Worm (Caenorhabditis elegans) whole organism, L2 larva: ENCODE data around the gene ocr-1.
A peak's percentile ranks its signal among the peaks of the same experiment; 100 is the strongest.

Experiments
- C34F6.9 ChIP-seq: fragments of 150-350 bp; optimal IDR thresholded peaks from 2 replicates; lab custom pipeline; 2014; ENCODE audit warnings: missing biosample characterization, missing genetic modification characterization
- F13H6.1 ChIP-seq: sonication (generic microtip); optimal IDR thresholded peaks from 2 replicates; lab custom pipeline; 2016; ENCODE audit warnings: missing genetic modification characterization, missing compliant biosample characterization
- ZK546.5 ChIP-seq: sonication (generic microtip); optimal IDR thresholded peaks from 2 replicates; lab custom pipeline; 2017; ENCODE audit warnings: missing biosample characterization, missing genetic modification characterization
- ama-1 ChIP-seq: fragments of 150-350 bp; optimal IDR thresholded peaks from 2 replicates; lab custom pipeline; 2018; ENCODE audit warnings: inconsistent platforms
- blmp-1 ChIP-seq: sonication (generic microtip); optimal IDR thresholded peaks from 2 replicates; lab custom pipeline; 2017; ENCODE audit warnings: missing genetic modification characterization, mild to moderate bottlenecking, missing compliant biosample characterization, antibody characterized with exemption, moderate library complexity; ENCODE audit not compliant: insufficient read depth
- ceh-16 ChIP-seq: fragments of 150-350 bp; optimal IDR thresholded peaks from 2 replicates; lab custom pipeline; 2014; ENCODE audit warnings: missing biosample characterization, missing genetic modification characterization
- crh-2 ChIP-seq: sonication (generic microtip); optimal IDR thresholded peaks from 2 replicates; lab custom pipeline; 2017; ENCODE audit warnings: missing biosample characterization, missing genetic modification characterization
- dmd-4 ChIP-seq: sonication (generic microtip); optimal IDR thresholded peaks from 2 replicates; lab custom pipeline; 2017; ENCODE audit warnings: missing biosample characterization, missing genetic modification characterization
- elt-1 ChIP-seq: fragments of 150-350 bp; optimal IDR thresholded peaks from 2 replicates; lab custom pipeline; 2014; ENCODE audit warnings: missing biosample characterization, missing genetic modification characterization
- elt-3 ChIP-seq: sonication (generic microtip); optimal IDR thresholded peaks from 2 replicates; lab custom pipeline; 2017; ENCODE audit warnings: missing biosample characterization, missing genetic modification characterization
- fos-1 ChIP-seq: fragments of 150-350 bp; optimal IDR thresholded peaks from 2 replicates; lab custom pipeline; 2014; ENCODE audit warnings: missing biosample characterization, missing genetic modification characterization
- gmeb-1 ChIP-seq: fragments of 150-350 bp; optimal IDR thresholded peaks from 2 replicates; lab custom pipeline; 2014; ENCODE audit warnings: missing biosample characterization, missing genetic modification characterization
- lin-11 ChIP-seq: fragments of 150-350 bp; sonication (generic microtip); optimal IDR thresholded peaks from 2 replicates; lab custom pipeline; 2014; ENCODE audit warnings: missing biosample characterization, missing genetic modification characterization, inconsistent platforms, mixed read lengths
- lin-39 ChIP-seq: fragments of 150-350 bp; optimal IDR thresholded peaks from 2 replicates; lab custom pipeline; 2014; ENCODE audit warnings: missing biosample characterization, missing genetic modification reagents, missing genetic modification characterization
- lsy-2 ChIP-seq, 2 experiments: fragments of 150-350 bp in 1 of 2; sonication (generic microtip) in 1 of 2; optimal IDR thresholded peaks; 2 replicates each; lab custom pipeline; 2014 to 2017; ENCODE audit warnings: missing biosample characterization in 2 of 2, missing genetic modification characterization in 2 of 2
- mab-5 ChIP-seq: fragments of 150-350 bp; optimal IDR thresholded peaks from 2 replicates; lab custom pipeline; 2014; ENCODE audit warnings: missing biosample characterization, missing genetic modification characterization
- mdl-1 ChIP-seq, 2 experiments: fragments of 150-350 bp in 1 of 2; sonication (generic microtip) in 1 of 2; optimal IDR thresholded peaks; 2 replicates each; lab custom pipeline; 2017; ENCODE audit warnings: missing biosample characterization in 2 of 2, missing genetic modification characterization in 2 of 2
- nhr-10 ChIP-seq: sonication (generic microtip); optimal IDR thresholded peaks from 2 replicates; lab custom pipeline; 2017; ENCODE audit warnings: missing biosample characterization, missing genetic modification characterization
- nhr-11 ChIP-seq: fragments of 150-350 bp; optimal IDR thresholded peaks from 2 replicates; lab custom pipeline; 2014; ENCODE audit warnings: missing biosample characterization, missing genetic modification characterization
- nhr-12 ChIP-seq: fragments of 150-350 bp; optimal IDR thresholded peaks from 2 replicates; lab custom pipeline; 2014; ENCODE audit warnings: missing biosample characterization, missing genetic modification characterization
- nhr-129 ChIP-seq: fragments of 150-350 bp; optimal IDR thresholded peaks from 2 replicates; lab custom pipeline; 2014; ENCODE audit warnings: missing biosample characterization, missing genetic modification characterization
- nhr-21 ChIP-seq: fragments of 150-350 bp; optimal IDR thresholded peaks from 2 replicates; lab custom pipeline; 2014; ENCODE audit warnings: missing biosample characterization, missing genetic modification characterization
- nhr-23 ChIP-seq: fragments of 150-350 bp; optimal IDR thresholded peaks from 2 replicates; lab custom pipeline; 2014; ENCODE audit warnings: missing biosample characterization, missing genetic modification reagents, missing genetic modification characterization
- nhr-77 ChIP-seq: fragments of 150-350 bp; optimal IDR thresholded peaks from 2 replicates; lab custom pipeline; 2014; ENCODE audit warnings: missing biosample characterization, missing genetic modification characterization
- peb-1 ChIP-seq: fragments of 150-350 bp; optimal IDR thresholded peaks from 2 replicates; lab custom pipeline; 2014; ENCODE audit warnings: missing biosample characterization, missing genetic modification characterization
- skn-1 ChIP-seq: sonication (generic microtip); optimal IDR thresholded peaks from 2 replicates; lab custom pipeline; 2017; ENCODE audit warnings: missing biosample characterization, missing genetic modification characterization
- sma-3 ChIP-seq: sonication (generic microtip); optimal IDR thresholded peaks from 2 replicates; lab custom pipeline; 2016; ENCODE audit warnings: missing genetic modification reagents, missing genetic modification characterization, missing compliant biosample characterization
- sma-9 ChIP-seq, 2 experiments: fragments of 150-350 bp in 1 of 2; sonication (generic microtip) in 1 of 2; optimal IDR thresholded peaks; 2 replicates each; lab custom pipeline; 2014 to 2016; ENCODE audit warnings: missing genetic modification characterization in 2 of 2, mild to moderate bottlenecking in 1 of 2, missing biosample characterization in 1 of 2, missing compliant biosample characterization in 1 of 2, missing genetic modification reagents in 1 of 2, moderate library complexity in 1 of 2
- snpc-4 ChIP-seq: fragments of 150-350 bp; optimal IDR thresholded peaks from 2 replicates; lab custom pipeline; 2014; ENCODE audit warnings: missing biosample characterization, missing genetic modification characterization
- unc-39 ChIP-seq: fragments of 150-350 bp; optimal IDR thresholded peaks from 2 replicates; lab custom pipeline; 2014; ENCODE audit warnings: missing biosample characterization, missing genetic modification characterization
- unc-55 ChIP-seq: fragments of 150-350 bp; sonication (generic microtip); optimal IDR thresholded peaks from 3 replicates; lab custom pipeline; 2014; ENCODE audit warnings: missing biosample characterization, missing genetic modification reagents, missing genetic modification characterization
- unc-62 ChIP-seq: fragments of 150-350 bp; optimal IDR thresholded peaks from 2 replicates; lab custom pipeline; 2014; ENCODE audit warnings: missing biosample characterization, missing genetic modification reagents, missing genetic modification characterization
- zag-1 ChIP-seq: fragments of 150-350 bp; optimal IDR thresholded peaks from 2 replicates; lab custom pipeline; 2014; ENCODE audit warnings: missing biosample characterization, missing genetic modification characterization
- ztf-1 ChIP-seq: fragments of 200-800 bp; sonication (Bioruptor generic); conservative IDR thresholded peaks from 2 replicates; pipeline ENCODE4 v1.3.6; 2022; ENCODE audit warnings: missing genetic modification characterization, missing compliant biosample characterization
- ztf-11 ChIP-seq: sonication (generic microtip); optimal IDR thresholded peaks from 2 replicates; lab custom pipeline; 2017; ENCODE audit warnings: missing biosample characterization, missing genetic modification characterization

ocr-1 gene

DNA sequence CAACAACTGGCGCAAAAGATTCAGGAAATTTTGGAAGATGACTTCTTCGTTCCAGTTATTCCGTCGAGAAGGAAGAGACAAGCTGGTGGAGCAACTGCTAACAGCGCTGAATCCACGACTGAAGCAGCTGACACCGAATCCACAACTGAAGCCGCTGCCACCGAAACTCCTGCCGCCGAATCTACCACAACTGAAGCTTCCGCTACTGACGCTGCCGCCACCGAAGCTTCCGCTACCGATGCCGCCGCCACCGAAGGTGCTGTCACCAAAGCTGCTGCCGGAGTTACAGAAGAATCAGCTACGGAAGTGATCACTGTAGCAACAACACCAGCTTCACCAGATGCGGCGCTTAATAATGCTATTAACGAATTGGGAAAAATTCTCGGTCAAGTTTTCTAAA is 30.3 kb downstream of the ocr-1 start:
- no peak for TF ChIP-seq unc-62
- no peak for TF ChIP-seq C34F6.9
- TF ChIP-seq ama-1 (lab: Kevin White, UChicago) = no peak
- TF ChIP-seq sma-3 = no peak
- no peak for TF ChIP-seq dmd-4
- no peak for TF ChIP-seq nhr-12 (tag; lab: Kevin White, UChicago)
- no peak for TF ChIP-seq nhr-21 (tag; lab: Kevin White, UChicago)
- TF ChIP-seq lsy-2 (tag; optimal IDR thresholded peaks at IDR 0.05; lab: Kevin White, UChicago) = no peak
- TF ChIP-seq lin-39 (tag; lab: Kevin White, UChicago) = no peak
- no peak for TF ChIP-seq ztf-11
- no peak for TF ChIP-seq zag-1 (tag; lab: Kevin White, UChicago)
- TF ChIP-seq ztf-1 (GFP tag; lab: Robert Waterston, UW) = no peak
- no peak for TF ChIP-seq F13H6.1
- TF ChIP-seq nhr-10 (tag; lab: Kevin White, UChicago) = no peak
- TF ChIP-seq nhr-77 (tag; lab: Kevin White, UChicago) = no peak
- TF ChIP-seq nhr-129 = no peak
- TF ChIP-seq gmeb-1 (tag; lab: Kevin White, UChicago) = no peak
- TF ChIP-seq snpc-4 (tag; lab: Kevin White, UChicago) = no peak

DNA sequence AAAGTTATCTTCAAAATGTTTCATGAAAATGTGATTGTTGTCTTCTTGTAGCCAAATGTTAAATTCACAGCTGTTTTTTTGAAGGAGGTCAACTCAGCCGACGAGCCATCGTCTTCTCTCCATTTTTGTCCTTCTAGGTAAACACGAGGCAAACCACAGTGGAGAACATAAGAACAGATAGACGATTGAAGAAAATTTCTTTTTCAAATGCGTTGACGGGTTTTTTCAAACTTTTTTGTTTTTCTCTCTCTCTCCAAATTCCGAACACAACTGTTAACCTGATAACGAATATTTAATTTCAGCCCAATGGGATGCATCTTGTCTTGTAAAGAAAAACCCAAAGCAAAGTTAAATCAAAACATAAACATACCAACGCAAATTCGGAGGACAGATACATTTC is 31.3 kb downstream of the ocr-1 start, which contains the start of gene D1054.19:
TSS of gene D1054.19 (plus strand) at position 301 of the 400 bp plus-strand sequence.
- TF ChIP-seq dmd-4 = no peak

DNA sequence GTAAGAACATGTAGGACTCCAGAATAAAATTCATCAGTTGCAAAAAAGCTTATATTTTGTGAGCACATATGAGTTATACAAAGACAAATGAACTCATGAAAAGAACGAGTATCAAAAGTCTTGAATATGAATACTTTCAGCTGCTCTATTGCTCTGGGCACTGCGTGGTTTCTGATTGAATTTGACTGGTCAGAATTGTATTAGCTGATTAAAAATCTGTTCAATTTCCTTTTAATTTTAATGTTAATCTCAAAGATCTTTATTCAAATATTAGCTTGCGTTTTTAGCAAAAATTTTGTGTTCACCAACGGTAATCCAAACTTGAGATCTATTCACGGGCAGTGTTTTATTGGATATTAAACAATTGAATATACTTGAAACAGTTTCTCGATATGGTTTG is 33.9 kb downstream of the ocr-1 start, which contains the start of gene srh-184:
TSS of gene srh-184 (minus strand) at position 101 of the 400 bp plus-strand sequence.
- TF ChIP-seq nhr-10 (tag; lab: Kevin White, UChicago) = no peak
- TF ChIP-seq sma-9 (GFP tag; optimal IDR thresholded peaks at IDR 0.05; lab: Kevin White, UChicago) = no peak
- no peak for TF ChIP-seq sma-9 (tag; optimal IDR thresholded peaks at IDR 0.05; lab: Kevin White, UChicago)
- TF ChIP-seq unc-55 = no peak
- no peak for TF ChIP-seq nhr-11
- TF ChIP-seq F13H6.1 = no peak
- TF ChIP-seq lin-39 (tag; lab: Kevin White, UChicago) = no peak
- no peak for TF ChIP-seq snpc-4 (tag; lab: Kevin White, UChicago)
- no peak for TF ChIP-seq C34F6.9
- no peak for TF ChIP-seq mab-5 (tag; lab: Kevin White, UChicago)
- no peak for TF ChIP-seq elt-1 (tag; lab: Kevin White, UChicago)
- no peak for TF ChIP-seq ZK546.5 (tag; lab: Kevin White, UChicago)
- TF ChIP-seq ztf-11 = no peak
- TF ChIP-seq peb-1 = no peak
- no peak for TF ChIP-seq unc-62
- no peak for TF ChIP-seq blmp-1 (tag; lab: Kevin White, UChicago)

DNA sequence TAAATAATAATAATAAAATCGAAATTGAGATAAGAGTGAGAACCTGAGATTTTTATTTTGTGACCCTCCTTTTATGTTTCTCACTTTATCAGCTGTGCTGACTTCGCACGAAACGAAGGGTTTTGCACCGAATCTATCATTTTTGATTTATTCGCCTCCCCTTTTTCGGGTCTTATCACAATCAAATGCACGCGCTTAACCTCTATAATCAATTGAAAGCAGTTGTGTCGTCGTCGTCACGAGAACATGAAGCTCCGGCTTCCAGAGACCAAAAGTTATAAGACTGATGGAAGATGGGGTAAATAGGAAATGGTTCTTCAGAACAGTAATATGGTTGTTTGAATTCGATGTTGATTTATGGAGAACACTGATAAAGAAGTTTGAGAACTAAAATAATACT is 37.0 kb downstream of the ocr-1 start, which contains the start of gene D1054.18:
TSS of gene D1054.18 (minus strand) at position 45 of the 400 bp plus-strand sequence.
- peak in 1 of 2 experiments; percentile 26 for TF ChIP-seq mdl-1 (tag; optimal IDR thresholded peaks at IDR 0.05; lab: Kevin White, UChicago)
- TF ChIP-seq gmeb-1 (tag; lab: Kevin White, UChicago) = peak; percentile 45
- peak; percentile 73 for TF ChIP-seq crh-2
- TF ChIP-seq unc-39 (tag; lab: Kevin White, UChicago) = no peak
- no peak for TF ChIP-seq nhr-12 (tag; lab: Kevin White, UChicago)
- TF ChIP-seq fos-1 (tag; lab: Kevin White, UChicago) = peak; percentile 70
- no peak for TF ChIP-seq lin-11 (tag; lab: Kevin White, UChicago)
- TF ChIP-seq skn-1 = peak; percentile 15
- peak; percentile 74 for TF ChIP-seq sma-9 (GFP tag; optimal IDR thresholded peaks at IDR 0.05; lab: Kevin White, UChicago)
- TF ChIP-seq sma-9 (tag; optimal IDR thresholded peaks at IDR 0.05; lab: Kevin White, UChicago) = no peak
- TF ChIP-seq lsy-2 (tag; optimal IDR thresholded peaks at IDR 0.05; lab: Kevin White, UChicago) = no peak
- TF ChIP-seq dmd-4 = no peak
- TF ChIP-seq unc-62 = no peak

DNA sequence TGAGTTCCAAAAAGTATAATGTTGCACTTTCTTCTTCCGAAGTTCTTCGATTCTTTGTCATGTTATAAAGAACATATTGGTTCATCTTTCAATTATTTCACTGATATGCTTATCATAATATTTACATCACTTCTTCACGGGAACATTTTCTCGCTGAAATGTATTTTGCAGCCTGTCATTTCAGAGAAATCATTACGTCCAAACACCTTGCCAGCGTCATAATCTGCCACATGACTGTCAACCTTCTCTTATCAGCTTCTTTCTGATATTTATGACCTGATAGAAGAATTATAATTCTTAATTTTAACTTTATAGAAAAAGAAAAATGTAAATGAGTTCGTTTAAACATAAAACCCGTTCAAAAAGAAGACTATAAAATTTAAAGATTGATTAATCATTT is 37.9 kb downstream of the ocr-1 start:
- TF ChIP-seq F13H6.1 (peak; percentile 10), lin-11 (tag; lab: Kevin White, UChicago) (no peak), elt-3 (tag; lab: Kevin White, UChicago) (no peak), ceh-16 (tag; lab: Kevin White, UChicago) (no peak), crh-2 (peak; percentile 85), nhr-23 (no peak), sma-9 (GFP tag; optimal IDR thresholded peaks at IDR 0.05; lab: Kevin White, UChicago) (peak; percentile 85), sma-9 (tag; optimal IDR thresholded peaks at IDR 0.05; lab: Kevin White, UChicago) (no peak), mab-5 (tag; lab: Kevin White, UChicago) (no peak), sma-3 (peak; percentile 19), mdl-1 (tag; optimal IDR thresholded peaks at IDR 0.05; lab: Kevin White, UChicago) (peak in 1 of 2 experiments; percentile 18), gmeb-1 (tag; lab: Kevin White, UChicago) (peak; percentile 1), fos-1 (tag; lab: Kevin White, UChicago) (peak; percentile 74), nhr-11 (no peak)
